Worm (Caenorhabditis elegans): Measurements from ENCODE around the gene klf-2.

klf-2 gene

ce11 chrV:20663736-20664135 is 21.7 kb upstream of the klf-2 start:
- TF ChIP-seq pat-9 (tag; optimal IDR thresholded peaks at IDR 0.05) = no peak
- TF ChIP-seq tbx-7 (tag; optimal IDR thresholded peaks at IDR 0.05) = no peak
- no peak for TF ChIP-seq unc-3 (GFP tag; conservative IDR thresholded peaks at IDR 0.05)
- TF ChIP-seq unc-3 (tag; optimal IDR thresholded peaks at IDR 0.05) = no peak
- TF ChIP-seq pros-1 (tag; optimal IDR thresholded peaks at IDR 0.05) = no peak
- no peak for TF ChIP-seq elt-2 (tag; optimal IDR thresholded peaks at IDR 0.05)
- no peak for TF ChIP-seq fax-1 (tag; optimal IDR thresholded peaks at IDR 0.05)

DNA sequence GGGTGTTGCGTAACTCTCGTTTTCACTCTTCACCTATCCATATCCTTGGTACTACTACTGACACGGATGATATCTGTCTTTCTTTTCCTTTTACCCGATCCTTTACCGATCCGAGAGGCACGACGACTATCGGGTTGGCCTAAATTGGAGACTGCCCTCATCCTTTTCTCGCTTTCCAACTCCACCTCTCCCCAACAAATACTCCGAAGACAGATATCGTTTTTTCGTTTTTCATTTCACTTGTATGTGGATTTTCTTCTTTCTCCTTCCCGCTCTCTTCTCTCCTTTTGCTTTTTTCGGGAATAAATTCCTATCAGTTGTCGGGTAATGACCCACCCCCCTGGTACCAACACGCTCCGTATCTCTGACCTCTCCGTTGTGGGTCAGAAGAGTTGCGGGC is 20.6 kb upstream of the klf-2 start:
- TF ChIP-seq K09A11.1 (tag; optimal IDR thresholded peaks at IDR 0.05; ENCODE audit: insufficient read depth) (no peak), ceh-31 (tag; optimal IDR thresholded peaks at IDR 0.05) (no peak), fkh-10 (GFP tag; optimal IDR thresholded peaks at IDR 0.05) (no peak), ceh-34 (tag; optimal IDR thresholded peaks at IDR 0.05) (no peak), madf-2 (tag; optimal IDR thresholded peaks at IDR 0.05) (no peak), syd-9 (tag; optimal IDR thresholded peaks at IDR 0.05) (no peak), sdc-2 (tag; optimal IDR thresholded peaks at IDR 0.05) (no peak), ets-4 (tag; optimal IDR thresholded peaks at IDR 0.05) (no peak), nfya-1 (tag; optimal IDR thresholded peaks at IDR 0.05) (no peak), hlh-6 (tag; optimal IDR thresholded peaks at IDR 0.05) (no peak), zip-5 (tag; optimal IDR thresholded peaks at IDR 0.05) (no peak), dve-1 (tag; optimal IDR thresholded peaks at IDR 0.05) (no peak), elt-4 (tag; optimal IDR thresholded peaks at IDR 0.05) (no peak), che-1 (tag; optimal IDR thresholded peaks at IDR 0.05) (no peak), hlh-8 (tag; optimal IDR thresholded peaks at IDR 0.05) (no peak), elt-2 (tag; optimal IDR thresholded peaks at IDR 0.05) (no peak)

- TF ChIP-seq K09A11.1 (tag; optimal IDR thresholded peaks at IDR 0.05; ENCODE audit: insufficient read depth) (no peak), ceh-9 (tag; optimal IDR thresholded peaks at IDR 0.05) (no peak), madf-2 (tag; optimal IDR thresholded peaks at IDR 0.05) (no peak), pha-4 (tag; optimal IDR thresholded peaks at IDR 0.05) (no peak), fax-1 (tag; optimal IDR thresholded peaks at IDR 0.05) (no peak), hlh-13 (GFP tag; optimal IDR thresholded peaks at IDR 0.05) (no peak), ceh-30 (tag; optimal IDR thresholded peaks at IDR 0.05) (no peak), tbx-7 (tag; optimal IDR thresholded peaks at IDR 0.05) (no peak), ceh-6 (GFP tag; optimal IDR thresholded peaks at IDR 0.05) (no peak), unc-55 (GFP tag; optimal IDR thresholded peaks at IDR 0.05) (no peak), ahr-1 (tag; optimal IDR thresholded peaks at IDR 0.05) (no peak), tbx-2 (tag; optimal IDR thresholded peaks at IDR 0.05) (no peak), hlh-30 (tag; optimal IDR thresholded peaks at IDR 0.05; ENCODE audit: insufficient read depth) (no peak), ets-4 (tag; optimal IDR thresholded peaks at IDR 0.05) (no peak)
Observed at ce11 chrV:20666905-20667304, 18.6 kb upstream of the klf-2 start, which contains the start of gene mlt-11. Gene mlt-11 (plus strand): TSS chrV:20667205.

- TF ChIP-seq ceh-30 (tag; optimal IDR thresholded peaks at IDR 0.05) = no peak
Observed at ce11 chrV:20670625-20671024, 14.9 kb upstream of the klf-2 start.

DNA sequence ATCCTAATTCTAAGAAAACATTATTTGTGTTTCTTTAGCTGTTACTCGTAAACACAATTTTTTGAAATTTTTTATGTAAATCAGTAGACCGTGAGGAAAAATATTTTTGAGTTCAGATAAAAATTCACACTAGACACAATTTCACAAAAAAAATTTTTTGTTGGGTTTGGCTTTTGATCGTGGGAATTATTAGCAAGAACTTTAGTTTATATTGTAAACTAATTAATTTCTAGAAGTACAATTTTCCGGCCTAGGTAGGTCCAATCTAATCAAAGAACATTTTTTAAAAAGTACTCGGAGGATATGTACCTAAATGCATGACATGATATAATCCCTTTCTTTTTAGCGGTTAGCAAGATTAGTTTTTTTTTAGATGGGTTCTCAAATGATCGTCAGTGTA is 5.3 kb upstream of the klf-2 start:
- TF ChIP-seq ceh-24 (tag; optimal IDR thresholded peaks at IDR 0.05) (no peak), hlh-6 (tag; optimal IDR thresholded peaks at IDR 0.05) (no peak), ceh-48 (tag; optimal IDR thresholded peaks at IDR 0.05) (no peak), ttx-3 (tag; optimal IDR thresholded peaks at IDR 0.05) (no peak), unc-3 (GFP tag; conservative IDR thresholded peaks at IDR 0.05) (no peak), unc-3 (tag; optimal IDR thresholded peaks at IDR 0.05) (no peak), ref-2 (tag; optimal IDR thresholded peaks at IDR 0.05) (no peak), dmd-4 (tag; optimal IDR thresholded peaks at IDR 0.05; ENCODE audit: borderline replicate concordance) (no peak), ceh-31 (tag; optimal IDR thresholded peaks at IDR 0.05) (no peak), ceh-19 (GFP tag; optimal IDR thresholded peaks at IDR 0.05) (no peak), tbx-2 (tag; optimal IDR thresholded peaks at IDR 0.05) (no peak), F13H6.1 (tag; optimal IDR thresholded peaks at IDR 0.05) (no peak), sdc-2 (tag; optimal IDR thresholded peaks at IDR 0.05) (no peak)

All from whole organism, late embryonic.